Worm (Caenorhabditis elegans) whole organism, L1 larva: ENCODE results near the gene txt-9.
"Not testable (repeated sequence)": the region's sequence is repeated elsewhere in the genome, so short reads cannot be mapped to it uniquely, and the experiment has no call there.

ENCODE experiments used
- C04F5.9 ChIP-seq: sonication (generic microtip); optimal IDR thresholded peaks from 2 replicates; lab custom pipeline; 2016; ENCODE audit warnings: missing genetic modification characterization, missing compliant biosample characterization
- C34B4.2 ChIP-seq: sonication (generic microtip); optimal IDR thresholded peaks from 2 replicates; lab custom pipeline; 2017; ENCODE audit warnings: mild to moderate bottlenecking, missing genetic modification characterization, missing compliant biosample characterization
- Y116A8C.19 ChIP-seq: sonication (generic microtip); optimal IDR thresholded peaks from 2 replicates; lab custom pipeline; 2016; ENCODE audit warnings: missing compliant biosample characterization, missing genetic modification characterization, borderline replicate concordance
- ceh-63 ChIP-seq: fragments of 200-800 bp; sonication (Bioruptor generic); optimal IDR thresholded peaks from 2 replicates; lab custom pipeline; 2018; ENCODE audit warnings: mild to moderate bottlenecking, missing genetic modification characterization, missing compliant biosample characterization
- ceh-8 ChIP-seq: fragments of 200-800 bp; sonication (Bioruptor generic); optimal IDR thresholded peaks from 2 replicates; lab custom pipeline; 2018; ENCODE audit warnings: mild to moderate bottlenecking, missing genetic modification characterization, moderate library complexity, missing compliant biosample characterization
- ceh-82 ChIP-seq, 3 experiments: fragments of 150-350 bp in 1 of 3; sonication (generic microtip) in 2 of 3; optimal IDR thresholded peaks; 2 replicates each; lab custom pipeline; 2014 to 2017; ENCODE audit warnings: missing biosample characterization in 3 of 3, missing genetic modification characterization in 3 of 3
- ceh-88 ChIP-seq: fragments of 200-800 bp; sonication (Bioruptor generic); IDR thresholded peaks from 2 replicates; pipeline ENCODE4 v1.3.6; 2022; ENCODE audit warnings: missing genetic modification characterization, missing compliant biosample characterization
- ceh-90 ChIP-seq: sonication (generic microtip); optimal IDR thresholded peaks from 2 replicates; lab custom pipeline; 2016; ENCODE audit warnings: missing genetic modification characterization, missing compliant biosample characterization
- dpl-1 ChIP-seq, 3 experiments: fragments of 150-350 bp in 2 of 3; sonication (generic microtip) in 1 of 3; optimal IDR thresholded peaks; 2 replicates each; lab custom pipeline; 2014 to 2017; ENCODE audit warnings: missing biosample characterization in 3 of 3, missing genetic modification characterization in 3 of 3, missing genetic modification reagents in 3 of 3
- efl-1 ChIP-seq, 4 experiments: fragments of 150-350 bp; optimal IDR thresholded peaks in 3 of 4; peaks in 1 of 4; 1 replicate in 1 of 4; 2 replicates in 3 of 4; lab custom pipeline; 2014; ENCODE audit warnings: missing biosample characterization in 2 of 4, missing genetic modification characterization in 2 of 4, missing genetic modification reagents in 2 of 4
- egl-13 ChIP-seq: sonication (generic microtip); optimal IDR thresholded peaks from 2 replicates; lab custom pipeline; 2016; ENCODE audit warnings: missing genotype, missing genetic modification reagents, missing genetic modification characterization, missing compliant biosample characterization
- egl-27 ChIP-seq, 2 experiments: fragments of 150-350 bp in 1 of 2; sonication (generic microtip); optimal IDR thresholded peaks; 3 replicates each; lab custom pipeline; 2017 to 2018; ENCODE audit warnings: missing biosample characterization in 2 of 2, missing genetic modification characterization in 2 of 2, missing genetic modification reagents in 2 of 2
- elt-2 ChIP-seq: sonication (generic microtip); optimal IDR thresholded peaks from 2 replicates; lab custom pipeline; 2016; ENCODE audit warnings: missing genetic modification characterization, mild to moderate bottlenecking, inconsistent platforms, missing compliant biosample characterization, missing genetic modification reagents
- fkh-10 ChIP-seq: sonication (generic microtip); optimal IDR thresholded peaks from 2 replicates; lab custom pipeline; 2017; ENCODE audit warnings: missing biosample characterization, missing genetic modification reagents, missing genetic modification characterization
- hlh-17 ChIP-seq: fragments of 200-800 bp; sonication (Bioruptor generic); optimal IDR thresholded peaks from 2 replicates; lab custom pipeline; 2018; ENCODE audit warnings: missing genetic modification characterization, mild to moderate bottlenecking, missing compliant biosample characterization, moderate library complexity, borderline replicate concordance
- jun-1 ChIP-seq: fragments of 150-350 bp; optimal IDR thresholded peaks from 2 replicates; lab custom pipeline; 2014; ENCODE audit warnings: missing biosample characterization, missing genetic modification reagents, missing genetic modification characterization
- lin-15B ChIP-seq: fragments of 150-350 bp; sonication (generic microtip); optimal IDR thresholded peaks from 3 replicates; lab custom pipeline; 2014; ENCODE audit warnings: missing biosample characterization, missing genetic modification characterization
- lin-35 ChIP-seq, 2 experiments: fragments of 150-350 bp; optimal IDR thresholded peaks; 2 replicates each; lab custom pipeline; 2014; ENCODE audit warnings: missing biosample characterization in 2 of 2, missing genetic modification characterization in 2 of 2, missing genetic modification reagents in 2 of 2
- lin-39 ChIP-seq: fragments of 150-350 bp; optimal IDR thresholded peaks from 2 replicates; lab custom pipeline; 2014; ENCODE audit warnings: missing biosample characterization, missing genetic modification reagents, missing genetic modification characterization
- mab-9 ChIP-seq: fragments of 200-800 bp; sonication (Bioruptor generic); IDR thresholded peaks from 2 replicates; pipeline ENCODE4 v1.3.6; 2022; ENCODE audit warnings: missing genetic modification reagents, missing genetic modification characterization, missing compliant biosample characterization
- mef-2 ChIP-seq: fragments of 150-350 bp; optimal IDR thresholded peaks from 2 replicates; lab custom pipeline; 2014; ENCODE audit warnings: missing biosample characterization, missing genetic modification characterization
- nhr-28 ChIP-seq: fragments of 150-350 bp; optimal IDR thresholded peaks from 2 replicates; lab custom pipeline; 2014; ENCODE audit warnings: missing biosample characterization, missing genetic modification characterization
- nhr-47 ChIP-seq: sonication (generic microtip); optimal IDR thresholded peaks from 2 replicates; lab custom pipeline; 2016; ENCODE audit warnings: mild to moderate bottlenecking, missing genetic modification characterization, moderate library complexity, missing compliant biosample characterization
- nhr-71 ChIP-seq: sonication (generic microtip); optimal IDR thresholded peaks from 2 replicates; lab custom pipeline; 2016; ENCODE audit warnings: mild to moderate bottlenecking, missing genetic modification characterization, moderate library complexity, missing compliant biosample characterization
- pax-3 ChIP-seq: fragments of 200-800 bp; sonication (Bioruptor generic); optimal IDR thresholded peaks from 2 replicates; lab custom pipeline; 2018; ENCODE audit warnings: mild to moderate bottlenecking, missing genetic modification characterization, moderate library complexity, missing compliant biosample characterization
- snu-23 ChIP-seq: sonication (generic microtip); optimal IDR thresholded peaks from 2 replicates; lab custom pipeline; 2016; ENCODE audit warnings: missing genetic modification characterization, missing compliant biosample characterization
- sox-4 ChIP-seq: sonication (generic microtip); optimal IDR thresholded peaks from 2 replicates; lab custom pipeline; 2016; ENCODE audit warnings: missing genetic modification characterization, missing compliant biosample characterization
- sup-37 ChIP-seq: fragments of 200-800 bp; sonication (Bioruptor generic); optimal IDR thresholded peaks from 2 replicates; lab custom pipeline; 2018; ENCODE audit warnings: mild to moderate bottlenecking, missing genetic modification characterization, missing compliant biosample characterization
- swsn-7 ChIP-seq: sonication (generic microtip); optimal IDR thresholded peaks from 2 replicates; lab custom pipeline; 2016; ENCODE audit warnings: missing genetic modification characterization, missing compliant biosample characterization
- tbx-2 ChIP-seq: sonication (generic microtip); optimal IDR thresholded peaks from 2 replicates; lab custom pipeline; 2016; ENCODE audit warnings: missing genetic modification characterization, missing compliant biosample characterization
- tlp-1 ChIP-seq: fragments of 150-350 bp; optimal IDR thresholded peaks from 2 replicates; lab custom pipeline; 2014; ENCODE audit warnings: missing biosample characterization, missing genetic modification characterization
- unc-130 ChIP-seq: fragments of 150-350 bp; optimal IDR thresholded peaks from 2 replicates; lab custom pipeline; 2017; ENCODE audit warnings: missing biosample characterization, missing genetic modification characterization, inconsistent platforms
- unc-30 ChIP-seq: sonication (generic microtip); optimal IDR thresholded peaks from 2 replicates; lab custom pipeline; 2017; ENCODE audit warnings: missing biosample characterization, missing genetic modification characterization
- unc-98 ChIP-seq: fragments of 200-800 bp; sonication (Bioruptor generic); IDR thresholded peaks from 2 replicates; pipeline ENCODE4 v1.3.6; 2022; ENCODE audit warnings: missing genetic modification characterization, missing compliant biosample characterization
- xbp-1 ChIP-seq: sonication (generic microtip); optimal IDR thresholded peaks from 2 replicates; lab custom pipeline; 2016; ENCODE audit warnings: missing genetic modification characterization, missing compliant biosample characterization
- zag-1 ChIP-seq: fragments of 150-350 bp; optimal IDR thresholded peaks from 2 replicates; lab custom pipeline; 2014; ENCODE audit warnings: missing biosample characterization, missing genetic modification characterization
- ztf-4 ChIP-seq: fragments of 150-350 bp; optimal IDR thresholded peaks from 2 replicates; lab custom pipeline; 2014; ENCODE audit warnings: missing biosample characterization, missing genetic modification characterization

Gene txt-9

DNA sequence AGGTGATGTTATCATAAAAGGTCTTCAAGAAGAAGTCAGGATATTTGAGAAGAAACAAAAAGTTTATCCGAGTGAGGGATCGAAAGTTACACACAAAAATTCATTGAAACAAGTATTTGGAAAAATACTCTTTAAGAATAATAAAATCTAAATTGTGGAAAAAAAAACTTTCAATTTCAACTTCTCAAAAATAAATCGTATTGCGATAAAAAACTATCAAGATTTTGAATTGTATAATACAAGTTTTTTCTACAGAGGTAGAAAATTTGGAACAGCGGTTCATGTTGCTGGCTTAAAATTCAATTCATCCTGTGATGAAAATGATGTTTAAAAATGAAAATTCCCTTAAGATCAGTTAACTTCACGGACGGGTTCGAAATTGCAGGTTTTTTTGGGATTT, 26.5 kb downstream of the txt-9 start, which contains the start of gene F09C12.8:
TSS of gene F09C12.8 (plus strand) at position 301 of the 400 bp plus-strand sequence.
- TF ChIP-seq egl-27 (tag; optimal IDR thresholded peaks at IDR 0.05; lab: Kevin White, UChicago), result no peak
- TF ChIP-seq unc-98 (GFP tag; lab: Robert Waterston, UW), result no peak
- TF ChIP-seq zag-1 (tag; lab: Kevin White, UChicago), result no peak
- no peak for TF ChIP-seq hlh-17 (GFP tag; lab: Kevin White, UChicago)
- TF ChIP-seq C04F5.9 (tag; lab: Kevin White, UChicago), result no peak
- no peak for TF ChIP-seq nhr-47
- no peak for TF ChIP-seq lin-39 (tag; lab: Kevin White, UChicago)
- TF ChIP-seq sox-4, result no peak
- TF ChIP-seq, all 84 proteins: peak for 0

DNA sequence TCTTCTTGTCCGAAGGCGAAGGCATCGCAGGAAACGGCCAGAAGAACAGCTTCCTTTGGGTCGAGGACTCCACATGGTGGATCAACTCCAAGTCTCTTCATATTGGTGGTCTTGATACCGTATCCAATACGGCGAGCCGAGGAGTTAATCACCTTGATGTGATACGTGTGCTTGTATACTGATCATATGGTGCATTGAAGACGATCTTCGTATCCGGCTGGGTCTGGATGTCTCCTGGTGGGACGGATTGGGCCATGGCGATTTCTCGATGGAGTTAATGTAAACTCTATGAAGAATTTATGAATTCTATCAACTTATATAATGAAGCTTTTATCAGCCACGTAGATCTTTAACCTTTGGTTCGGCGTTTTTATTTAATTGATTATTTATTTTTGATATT, 29.6 kb downstream of the txt-9 start, which contains the start of gene msp-74:
TSS of gene msp-74 (minus strand) at position 101 of the 400 bp plus-strand sequence.
- TF ChIP-seq C34B4.2; ceh-82 (tag; optimal IDR thresholded peaks at IDR 0.05; lab: Kevin White, UChicago); ceh-8: not testable (repeated sequence)

DNA sequence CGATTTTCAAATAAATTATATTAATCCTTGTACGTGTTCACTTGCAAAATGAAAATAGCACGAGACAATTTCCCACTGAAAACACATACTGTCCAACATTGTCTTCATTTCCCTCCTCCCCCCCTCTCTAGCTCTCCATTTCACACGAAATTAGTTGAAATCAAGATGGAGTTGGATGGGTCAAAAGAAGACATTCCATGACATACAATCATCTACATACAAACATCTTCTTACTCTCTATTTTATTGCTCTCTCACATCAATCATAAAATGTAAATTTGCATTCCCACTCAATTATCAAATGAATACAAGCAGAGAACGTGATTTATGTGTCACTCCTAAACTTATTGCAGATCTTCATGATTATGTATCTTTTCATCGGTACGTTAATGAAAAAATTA, 30.1 kb downstream of the txt-9 start, which contains the start of gene srsy-1:
TSS of gene srsy-1 (plus strand) at position 301 of the 400 bp plus-strand sequence.
- TF ChIP-seq lin-15B (tag; lab: Kevin White, UChicago) (no peak), tbx-2 (tag; lab: Kevin White, UChicago) (no peak), mef-2 (tag; lab: Kevin White, UChicago) (no peak), ceh-90 (tag; lab: Kevin White, UChicago) (no peak), swsn-7 (tag; lab: Kevin White, UChicago) (no peak), pax-3 (tag; lab: Kevin White, UChicago) (no peak), nhr-28 (no peak), mab-9 (GFP tag; lab: Robert Waterston, UW) (no peak), dpl-1 (GFP tag; optimal IDR thresholded peaks at IDR 0.05; lab: Kevin White, UChicago) (no peak), efl-1 (optimal IDR thresholded peaks at IDR 0.05; lab: Kevin White, UChicago) (no peak), efl-1 (GFP tag; optimal IDR thresholded peaks at IDR 0.05 in 1 of 2; lab: Kevin White, UChicago) (no peak), ztf-4 (tag; lab: Kevin White, UChicago) (no peak), hlh-17 (GFP tag; lab: Kevin White, UChicago) (no peak), ceh-88 (GFP tag; lab: Robert Waterston, UW) (no peak), unc-30 (tag; lab: Kevin White, UChicago) (no peak), elt-2 (tag; lab: Kevin White, UChicago) (no peak), Y116A8C.19 (tag; lab: Kevin White, UChicago) (no peak), unc-130 (tag; lab: Kevin White, UChicago) (no peak)

DNA sequence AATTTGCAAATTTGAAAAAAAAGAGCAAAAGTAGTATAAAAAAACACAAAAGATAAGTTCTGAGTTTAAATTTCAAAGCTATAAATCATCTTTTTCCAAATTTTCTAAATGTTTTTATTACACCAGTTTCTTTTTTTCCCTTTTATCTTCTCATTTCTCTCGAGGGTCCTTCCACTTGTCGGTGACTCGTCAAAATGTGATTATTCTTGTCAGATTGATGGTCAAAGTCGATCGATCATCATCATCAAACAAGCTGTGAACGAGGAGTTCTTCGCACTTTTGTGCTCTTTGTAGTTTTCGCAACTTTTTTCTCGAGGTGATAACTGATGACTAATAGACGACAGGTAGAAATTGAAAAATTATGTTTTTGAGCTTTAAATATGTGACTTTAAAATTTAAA, 35.0 kb downstream of the txt-9 start:
- TF ChIP-seq tlp-1 (tag; lab: Kevin White, UChicago) (no peak), xbp-1 (no peak), jun-1 (tag; lab: Kevin White, UChicago) (no peak), sup-37 (GFP tag; lab: Kevin White, UChicago) (no peak), lin-35 (GFP tag; optimal IDR thresholded peaks at IDR 0.05; lab: Kevin White, UChicago) (no peak), ceh-63 (GFP tag; lab: Kevin White, UChicago) (no peak), snu-23 (GFP tag; lab: Kevin White, UChicago) (no peak), nhr-71 (no peak), nhr-28 (no peak), fkh-10 (no peak), egl-27 (tag; optimal IDR thresholded peaks at IDR 0.05; lab: Kevin White, UChicago) (no peak), swsn-7 (tag; lab: Kevin White, UChicago) (no peak), dpl-1 (GFP tag; optimal IDR thresholded peaks at IDR 0.05; lab: Kevin White, UChicago) (no peak), egl-13 (no peak)
- TF ChIP-seq, all 84 proteins: peak for 0
